Fruit fly (Drosophila melanogaster): ENCODE data around the gene CG32240.

CG32240 gene

DNA sequence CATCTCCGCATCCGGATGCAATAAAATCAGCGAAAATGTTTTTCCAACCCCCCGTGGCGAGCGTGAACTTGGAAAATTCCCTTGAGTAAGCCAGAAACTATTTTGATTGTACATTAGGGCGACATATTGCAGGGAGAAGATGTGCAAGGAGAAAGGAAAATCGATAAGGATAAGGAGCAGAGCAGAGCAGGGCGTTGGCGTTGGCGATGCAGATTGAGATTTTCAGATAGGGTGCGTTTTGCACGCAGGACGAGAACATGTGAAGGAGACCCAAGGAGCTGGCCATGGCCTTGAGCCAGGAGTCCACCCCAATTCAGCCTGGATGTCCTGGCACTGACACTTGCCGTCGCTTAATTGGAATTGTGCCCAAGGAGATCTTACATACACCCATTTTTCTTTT, 24.4 kb downstream of the CG32240 start:
- TF ChIP-seq Sin3A (optimal IDR thresholded peaks at IDR 0.05): no peak
- TF ChIP-seq psq (optimal IDR thresholded peaks at IDR 0.05): no peak
- TF ChIP-seq h (optimal IDR thresholded peaks at IDR 0.05): no peak
- TF ChIP-seq Myc (optimal IDR thresholded peaks at IDR 0.05): no peak
- no peak for TF ChIP-seq ttk (optimal IDR thresholded peaks at IDR 0.05)
- TF ChIP-seq insv (optimal IDR thresholded peaks at IDR 0.05): no peak

DNA sequence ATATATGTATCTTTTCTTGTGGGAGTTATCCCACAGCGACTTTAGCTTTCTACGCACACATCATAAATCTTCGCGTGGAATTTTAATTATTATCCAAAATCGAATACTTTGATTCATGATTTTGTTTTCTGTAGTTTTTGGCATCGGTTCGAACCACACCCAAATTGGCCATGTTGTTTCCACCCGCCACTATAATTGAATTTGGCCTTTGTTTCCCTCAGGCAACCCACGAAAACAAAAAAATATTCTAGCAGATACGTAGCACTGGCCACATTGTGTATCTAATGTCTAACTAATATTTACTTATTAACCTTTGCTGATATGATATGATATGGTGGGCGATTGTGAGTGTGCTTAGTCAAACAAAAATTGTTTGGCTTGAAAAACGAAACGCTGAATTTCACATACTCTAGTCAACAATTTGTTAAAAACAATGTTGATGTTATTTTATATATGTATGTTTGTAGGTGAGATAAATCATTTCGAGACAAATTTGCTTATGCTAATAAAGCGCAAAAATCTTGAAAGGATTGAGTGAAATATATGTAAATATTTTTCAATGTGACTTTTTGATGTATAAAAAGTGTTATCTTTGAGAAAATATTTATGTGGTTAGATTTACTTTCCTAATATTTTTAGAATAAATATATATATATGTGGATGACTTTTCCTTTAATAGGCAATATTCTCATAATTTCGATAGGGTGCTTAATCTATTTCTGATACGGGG, 26.4 kb downstream of the CG32240 start:
- no peak for TF ChIP-seq psq (optimal IDR thresholded peaks at IDR 0.05)
- no peak for TF ChIP-seq Sin3A (optimal IDR thresholded peaks at IDR 0.05)
- TF ChIP-seq insv (optimal IDR thresholded peaks at IDR 0.05): no peak
- no peak for TF ChIP-seq h (optimal IDR thresholded peaks at IDR 0.05)
- TF ChIP-seq Myc (optimal IDR thresholded peaks at IDR 0.05): no peak
- no peak for TF ChIP-seq ttk (optimal IDR thresholded peaks at IDR 0.05)

DNA sequence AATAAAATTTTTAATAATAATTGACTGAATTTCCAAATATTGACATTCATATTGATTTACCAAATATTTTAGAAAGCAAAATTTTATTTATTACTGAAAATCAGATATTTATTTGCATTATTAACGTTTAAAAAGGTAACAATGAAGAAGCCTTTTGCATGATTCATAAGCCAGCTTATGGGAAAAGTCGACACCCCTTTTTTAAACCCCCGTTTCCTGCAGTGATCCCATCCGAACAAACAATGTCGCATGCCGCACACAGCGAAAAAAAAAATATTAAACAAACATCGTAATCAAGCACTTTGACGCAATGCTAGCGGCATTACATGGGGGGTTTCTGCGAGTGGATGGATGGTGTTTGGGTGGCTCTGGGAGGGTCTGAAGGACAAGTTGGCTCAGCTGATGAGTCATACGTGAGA, 27.8 kb downstream of the CG32240 start:
- TF ChIP-seq psq (optimal IDR thresholded peaks at IDR 0.05) (no peak), insv (optimal IDR thresholded peaks at IDR 0.05) (no peak), Myc (optimal IDR thresholded peaks at IDR 0.05) (no peak), ttk (optimal IDR thresholded peaks at IDR 0.05) (no peak), Sin3A (optimal IDR thresholded peaks at IDR 0.05) (no peak), h (optimal IDR thresholded peaks at IDR 0.05) (no peak)

DNA sequence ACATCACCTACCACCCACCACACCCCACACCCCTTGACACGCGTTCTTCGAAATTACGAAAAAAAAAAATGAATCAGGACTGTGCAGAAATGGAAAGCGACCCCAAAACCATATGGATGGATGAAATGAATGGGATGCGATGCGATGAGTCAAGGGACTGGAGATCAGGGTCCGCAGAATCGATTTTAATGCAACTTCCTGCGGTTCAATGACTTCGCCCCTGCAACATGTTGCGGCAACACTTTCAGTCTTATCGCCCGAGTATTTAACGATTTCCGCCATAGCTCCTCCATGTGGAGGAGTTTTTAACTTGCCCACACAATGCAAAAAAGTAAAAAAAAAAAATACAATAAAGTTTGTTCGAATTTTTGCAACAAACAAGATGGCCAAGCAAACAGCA, 28.8 kb downstream of the CG32240 start:
- TF ChIP-seq h (optimal IDR thresholded peaks at IDR 0.05) (no peak), ttk (optimal IDR thresholded peaks at IDR 0.05) (no peak), Sin3A (optimal IDR thresholded peaks at IDR 0.05) (no peak), Myc (optimal IDR thresholded peaks at IDR 0.05) (no peak), insv (optimal IDR thresholded peaks at IDR 0.05) (no peak), psq (optimal IDR thresholded peaks at IDR 0.05) (no peak)

DNA sequence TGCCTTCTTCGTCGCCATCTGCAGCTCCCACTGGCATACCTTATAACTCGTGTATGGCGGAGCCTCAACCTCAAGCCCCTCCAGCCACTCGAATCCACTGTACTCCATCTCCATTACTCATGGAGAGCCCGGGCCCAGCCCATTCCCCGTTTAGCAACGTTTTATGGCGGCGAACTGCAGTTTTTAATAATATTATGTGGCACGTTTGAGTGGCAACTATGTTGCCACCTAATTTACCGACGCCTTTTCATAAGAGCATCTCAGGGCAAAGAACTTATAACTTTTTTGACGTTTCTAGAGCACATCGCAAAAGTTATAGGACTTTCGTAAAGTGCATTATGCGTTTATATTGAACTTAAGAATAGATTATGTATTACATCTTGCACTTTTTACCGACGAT, 29.4 kb downstream of the CG32240 start:
- TF ChIP-seq h (optimal IDR thresholded peaks at IDR 0.05) (no peak), ttk (optimal IDR thresholded peaks at IDR 0.05) (no peak), Sin3A (optimal IDR thresholded peaks at IDR 0.05) (no peak), Myc (optimal IDR thresholded peaks at IDR 0.05) (no peak)

DNA sequence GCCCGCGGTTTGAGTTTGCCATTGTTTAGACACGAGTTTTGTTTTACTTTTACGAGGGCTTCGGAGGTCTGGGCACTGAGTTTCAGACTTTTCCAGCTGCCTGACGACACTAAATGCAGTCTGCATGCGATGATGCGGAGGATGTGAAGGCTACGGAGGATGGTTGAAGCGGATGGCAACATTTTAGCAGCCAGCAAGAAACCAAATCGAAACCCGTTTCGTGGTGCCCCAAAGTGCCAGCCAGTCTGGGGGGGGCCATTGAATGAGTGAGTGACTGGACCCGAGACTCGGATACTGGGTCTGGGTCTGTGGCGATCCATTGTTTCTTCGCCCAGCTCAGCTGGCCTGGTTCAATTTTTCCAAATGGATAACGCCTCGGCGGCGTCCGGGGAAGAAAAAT, 32.1 kb downstream of the CG32240 start:
- TF ChIP-seq Myc (optimal IDR thresholded peaks at IDR 0.05) (no peak), psq (optimal IDR thresholded peaks at IDR 0.05) (no peak), insv (optimal IDR thresholded peaks at IDR 0.05) (no peak)

DNA sequence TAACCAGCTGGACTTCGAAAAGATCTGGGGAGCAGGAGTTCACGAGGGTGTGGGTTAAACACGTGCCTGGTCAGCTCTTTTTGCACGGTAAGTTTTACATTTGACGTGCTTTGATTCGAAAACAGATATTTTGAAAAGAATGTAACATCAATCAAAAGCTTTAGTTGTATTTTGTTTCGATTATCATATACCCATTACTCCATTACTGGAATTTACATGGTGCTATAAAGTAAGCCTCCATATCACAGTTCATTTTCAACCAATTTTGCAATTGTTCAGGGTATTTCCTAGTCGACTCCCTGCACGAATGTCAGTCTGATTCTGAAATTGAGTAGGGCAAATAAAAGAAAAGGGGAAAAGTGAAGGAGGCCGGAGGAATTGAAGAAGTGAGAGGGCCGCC, 32.6 kb downstream of the CG32240 start:
- TF ChIP-seq insv (optimal IDR thresholded peaks at IDR 0.05) (no peak), Sin3A (optimal IDR thresholded peaks at IDR 0.05) (no peak), ttk (optimal IDR thresholded peaks at IDR 0.05) (no peak), Myc (optimal IDR thresholded peaks at IDR 0.05) (no peak), psq (optimal IDR thresholded peaks at IDR 0.05) (no peak), h (optimal IDR thresholded peaks at IDR 0.05) (no peak)

DNA sequence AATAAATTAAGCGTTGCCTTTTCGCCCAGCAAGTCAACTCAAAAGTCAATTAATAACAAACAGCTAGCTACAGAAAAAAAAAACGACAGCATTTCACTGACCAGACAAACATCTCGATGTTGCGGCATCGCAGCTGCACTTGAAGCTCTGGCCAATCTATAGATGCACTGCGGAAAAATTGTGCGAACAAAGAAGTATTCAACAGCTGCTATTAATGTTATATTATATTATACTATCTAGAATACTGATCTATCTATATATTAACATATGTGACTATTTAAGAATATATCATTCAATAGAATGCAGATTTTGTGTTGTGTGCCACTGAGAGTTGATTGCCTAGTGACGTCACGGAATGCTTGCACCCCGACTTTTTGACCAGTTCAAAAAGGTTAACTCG, 33.4 kb downstream of the CG32240 start:
- no peak for TF ChIP-seq ttk (optimal IDR thresholded peaks at IDR 0.05)
- TF ChIP-seq insv (optimal IDR thresholded peaks at IDR 0.05): no peak
- no peak for TF ChIP-seq Myc (optimal IDR thresholded peaks at IDR 0.05)
- TF ChIP-seq h (optimal IDR thresholded peaks at IDR 0.05): no peak
- TF ChIP-seq Sin3A (optimal IDR thresholded peaks at IDR 0.05): no peak
- TF ChIP-seq psq (optimal IDR thresholded peaks at IDR 0.05): no peak

DNA sequence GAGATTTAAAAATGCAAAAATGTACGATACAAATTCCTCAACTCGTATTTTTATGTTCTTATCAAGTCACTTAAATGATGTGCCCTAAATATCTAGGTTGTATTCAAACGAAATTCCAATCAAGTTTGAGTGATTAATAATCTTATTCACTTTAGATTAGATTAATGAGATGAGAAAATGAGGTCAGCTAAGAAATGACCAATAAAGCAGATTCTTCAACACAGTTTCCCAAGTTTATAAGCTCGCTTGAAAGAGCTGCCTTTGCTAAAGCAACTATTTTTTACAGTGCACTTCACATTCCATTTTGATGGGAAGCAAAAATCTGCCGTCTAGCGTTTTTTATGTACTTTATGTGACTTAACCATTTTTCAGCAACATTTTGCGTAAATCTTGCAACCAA, 35.0 kb downstream of the CG32240 start:
- TF ChIP-seq Sin3A (optimal IDR thresholded peaks at IDR 0.05) (no peak), ttk (optimal IDR thresholded peaks at IDR 0.05) (no peak), insv (optimal IDR thresholded peaks at IDR 0.05) (no peak), Myc (optimal IDR thresholded peaks at IDR 0.05) (no peak), h (optimal IDR thresholded peaks at IDR 0.05) (no peak), psq (optimal IDR thresholded peaks at IDR 0.05) (no peak)

DNA sequence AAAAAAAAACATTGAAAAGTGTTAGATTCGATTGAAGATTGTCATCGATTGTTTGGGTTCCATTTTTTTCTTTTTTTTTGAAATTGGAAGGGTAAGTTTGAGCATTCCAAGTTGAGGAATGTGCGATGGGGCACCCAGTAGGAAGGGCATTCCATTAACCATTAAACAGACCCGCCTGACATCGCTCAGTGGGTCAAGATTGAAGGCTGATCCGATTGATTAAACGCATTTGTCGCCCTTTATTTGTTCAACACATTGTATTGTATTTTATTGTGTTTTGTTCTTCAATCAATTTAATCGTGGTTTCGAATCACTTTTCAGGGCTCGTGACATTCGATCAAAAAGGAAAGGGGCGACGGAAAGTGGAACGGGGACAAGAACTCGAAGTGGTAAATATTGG, 40.4 kb downstream of the CG32240 start:
- TF ChIP-seq Myc (optimal IDR thresholded peaks at IDR 0.05) (no peak), insv (optimal IDR thresholded peaks at IDR 0.05) (no peak), Sin3A (optimal IDR thresholded peaks at IDR 0.05) (no peak), psq (optimal IDR thresholded peaks at IDR 0.05) (no peak)

DNA sequence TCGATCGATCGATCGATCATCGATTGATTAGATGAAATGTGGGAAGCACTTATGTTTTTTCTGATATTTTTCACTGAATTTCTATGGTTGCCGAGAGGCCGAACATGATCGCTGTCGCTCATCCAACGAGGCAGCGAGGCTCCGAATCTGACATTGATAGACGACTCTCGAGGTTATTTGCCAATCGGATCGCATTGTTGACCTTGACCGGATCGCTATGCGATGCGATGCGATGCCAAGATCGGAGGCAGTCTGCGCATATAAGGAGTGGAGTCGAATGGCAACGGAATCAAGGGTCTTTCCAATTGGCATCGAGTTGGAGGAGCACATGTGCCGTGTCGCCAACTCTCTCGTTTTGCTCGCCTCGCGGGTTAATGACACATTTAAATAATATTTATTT, 41.2 kb downstream of the CG32240 start:
- TF ChIP-seq ttk (optimal IDR thresholded peaks at IDR 0.05) (no peak), h (optimal IDR thresholded peaks at IDR 0.05) (no peak), insv (optimal IDR thresholded peaks at IDR 0.05) (no peak), Sin3A (optimal IDR thresholded peaks at IDR 0.05) (no peak), psq (optimal IDR thresholded peaks at IDR 0.05) (no peak), Myc (optimal IDR thresholded peaks at IDR 0.05) (no peak)

DNA sequence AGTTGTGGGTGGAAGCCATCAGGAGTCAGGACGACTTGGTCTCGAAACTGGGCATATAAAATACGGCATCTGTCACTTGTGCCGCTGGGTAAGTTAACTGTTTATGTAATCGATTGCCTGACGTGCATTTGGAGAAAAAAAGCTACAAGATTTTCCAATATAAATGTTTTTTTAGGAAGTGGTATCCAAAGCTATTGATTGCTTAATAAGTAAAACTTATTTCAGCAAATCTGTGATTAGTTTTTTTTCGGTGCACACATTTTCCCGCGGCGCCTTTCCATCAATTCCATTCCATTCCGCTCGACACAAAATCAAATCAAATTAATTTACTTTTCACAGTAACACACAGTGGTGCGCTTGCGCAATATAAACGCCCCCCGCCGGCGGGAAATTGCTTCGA, 41.9 kb downstream of the CG32240 start:
- TF ChIP-seq Sin3A (optimal IDR thresholded peaks at IDR 0.05): no peak
- no peak for TF ChIP-seq ttk (optimal IDR thresholded peaks at IDR 0.05)
- TF ChIP-seq insv (optimal IDR thresholded peaks at IDR 0.05): no peak
- TF ChIP-seq Myc (optimal IDR thresholded peaks at IDR 0.05): no peak
- TF ChIP-seq psq (optimal IDR thresholded peaks at IDR 0.05): no peak

DNA sequence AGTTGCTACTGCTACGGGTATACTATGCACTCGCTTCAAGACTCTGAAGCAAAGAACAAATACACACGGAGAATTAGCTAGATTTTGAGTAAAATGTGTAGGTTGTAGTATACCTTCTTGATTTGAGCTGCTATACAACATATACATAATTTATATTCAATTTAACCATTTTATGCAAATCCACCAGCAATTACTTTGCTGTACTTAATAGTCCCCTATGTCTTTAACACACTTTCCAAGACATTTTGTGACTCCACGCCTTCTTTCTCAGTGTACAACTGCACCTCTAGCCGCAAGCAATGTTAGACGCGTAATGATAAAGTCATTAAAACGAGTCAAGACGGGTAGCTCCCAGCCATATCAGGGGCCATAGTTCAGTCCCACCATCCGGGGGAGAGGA, 44.8 kb downstream of the CG32240 start:
- TF ChIP-seq Myc (optimal IDR thresholded peaks at IDR 0.05) (no peak), psq (optimal IDR thresholded peaks at IDR 0.05) (no peak), h (optimal IDR thresholded peaks at IDR 0.05) (no peak), insv (optimal IDR thresholded peaks at IDR 0.05) (no peak), Sin3A (optimal IDR thresholded peaks at IDR 0.05) (no peak), ttk (optimal IDR thresholded peaks at IDR 0.05) (no peak)

Measured in Kc167 (cell line).